Worm (Caenorhabditis elegans): ENCODE data around the gene Y38C1AA.1.

The Y38C1AA.1 gene

ce11 chrIV:264182-264709 is 56.3 kb downstream of the Y38C1AA.1 start, which contains the start of gene pat-6:
TSS of gene pat-6 (minus strand) at chrIV:264232.
- TF ChIP-seq lin-15B (tag; optimal IDR thresholded peaks at IDR 0.05) (peak; percentile 38), sea-2 (GFP tag; optimal IDR thresholded peaks at IDR 0.05) (no peak), ztf-4 (tag; optimal IDR thresholded peaks at IDR 0.05) (no peak), ceh-28 (tag; optimal IDR thresholded peaks at IDR 0.05) (peak; percentile 51), nfya-1 (tag; optimal IDR thresholded peaks at IDR 0.05; ENCODE audit: insufficient read depth) (peak; percentile 52), pha-4 (tag; optimal IDR thresholded peaks at IDR 0.05) (peak; percentile 26), unc-62 (GFP tag; optimal IDR thresholded peaks at IDR 0.05) (no peak), nhr-11 (tag; optimal IDR thresholded peaks at IDR 0.05) (no peak), hmg-11 (tag; optimal IDR thresholded peaks at IDR 0.05) (peak; percentile 84)

ce11 chrIV:266148-266547 is 58.2 kb downstream of the Y38C1AA.1 start, which contains the start of gene T21D12.12:
TSS of gene T21D12.12 (plus strand) at chrIV:266448.
- TF ChIP-seq pha-4 (tag; optimal IDR thresholded peaks at IDR 0.05) (peak; percentile 6), sea-2 (GFP tag; optimal IDR thresholded peaks at IDR 0.05) (no peak)
